Fruit fly (Drosophila melanogaster) whole organism, embryonic: ENCODE results near the gene CG42375.

Experiments
- Atf3 ChIP-seq: fragments of 200-800 bp; sonication (Bioruptor generic); optimal IDR thresholded peaks from 3 replicates; lab custom pipeline; 2016; ENCODE audit warnings: missing biosample characterization, missing genetic modification characterization
- CG10543 ChIP-seq: fragments of 200-800 bp; sonication (Bioruptor generic); optimal IDR thresholded peaks from 3 replicates; lab custom pipeline; 2017; ENCODE audit warnings: missing biosample characterization, mild to moderate bottlenecking, missing genetic modification characterization, moderate library complexity
- CG11085 ChIP-seq: fragments of 200-800 bp; sonication (Bioruptor generic); IDR thresholded peaks from 2 replicates; pipeline ENCODE4 v1.3.6; 2022; ENCODE audit warnings: missing biosample characterization, missing genetic modification characterization
- CG13624 ChIP-seq: fragments of 200-800 bp; sonication (Bioruptor generic); optimal IDR thresholded peaks from 2 replicates; lab custom pipeline; 2016; ENCODE audit warnings: missing biosample characterization, missing genetic modification characterization
- CG14050 ChIP-seq: fragments of 200-800 bp; sonication (Bioruptor generic); IDR thresholded peaks from 3 replicates; pipeline ENCODE4 v1.3.6; 2022; ENCODE audit warnings: missing biosample characterization, missing genetic modification characterization
- CG15601 ChIP-seq: fragments of 200-800 bp; sonication (Bioruptor generic); optimal IDR thresholded peaks from 3 replicates; lab custom pipeline; 2019; ENCODE audit warnings: missing biosample characterization, mild to moderate bottlenecking, missing genetic modification characterization, moderate library complexity
- CG16813 ChIP-seq: fragments of 200-800 bp; sonication (Bioruptor generic); IDR thresholded peaks from 3 replicates; pipeline ENCODE4 v1.3.6; 2022; ENCODE audit warnings: missing biosample characterization, missing genetic modification characterization; ENCODE audit not compliant: partially characterized antibody
- CG16815 ChIP-seq: fragments of 200-800 bp; sonication (Bioruptor generic); optimal IDR thresholded peaks from 3 replicates; lab custom pipeline; 2017; ENCODE audit warnings: missing biosample characterization, mild to moderate bottlenecking, missing genetic modification characterization
- CG17385 ChIP-seq: fragments of 200-800 bp; sonication (Bioruptor generic); optimal IDR thresholded peaks from 3 replicates; lab custom pipeline; 2018; ENCODE audit warnings: missing biosample characterization, mild to moderate bottlenecking, missing genetic modification characterization
- CG2116 ChIP-seq: fragments of 200-800 bp; sonication (Bioruptor generic); optimal IDR thresholded peaks from 3 replicates; lab custom pipeline; 2018; ENCODE audit warnings: missing biosample characterization, mild to moderate bottlenecking, missing genetic modification characterization
- CG34422 ChIP-seq: fragments of 200-800 bp; sonication (Bioruptor generic); IDR thresholded peaks from 3 replicates; pipeline ENCODE4 v1.3.6; 2022; ENCODE audit warnings: missing biosample characterization, missing genetic modification characterization
- CG3838 ChIP-seq: fragments of 200-800 bp; sonication (Bioruptor generic); optimal IDR thresholded peaks from 3 replicates; lab custom pipeline; 2016; ENCODE audit warnings: missing biosample characterization, missing genetic modification characterization
- CG4328 ChIP-seq: fragments of 200-800 bp; sonication (Bioruptor generic); optimal IDR thresholded peaks from 3 replicates; lab custom pipeline; 2017; ENCODE audit warnings: missing biosample characterization, missing genetic modification reagents, missing genetic modification characterization
- CG6683 ChIP-seq: fragments of 200-800 bp; sonication (Bioruptor generic); optimal IDR thresholded peaks from 2 replicates; lab custom pipeline; 2017; ENCODE audit warnings: missing biosample characterization, mild to moderate bottlenecking, missing genetic modification characterization, missing genetic modification reagents
- CG6791 ChIP-seq: fragments of 200-800 bp; sonication (Bioruptor generic); IDR thresholded peaks from 3 replicates; pipeline ENCODE4 v1.3.6; 2022; ENCODE audit warnings: missing biosample characterization, missing genetic modification characterization; ENCODE audit not compliant: partially characterized antibody
- CG8281 ChIP-seq: fragments of 200-800 bp; sonication (Bioruptor generic); optimal IDR thresholded peaks from 2 replicates; lab custom pipeline; 2018; ENCODE audit warnings: missing biosample characterization, mild to moderate bottlenecking, missing genetic modification characterization, moderate library complexity
- CG8290 ChIP-seq, 3 experiments: fragments of 200-800 bp; sonication (Bioruptor generic); optimal IDR thresholded peaks; 2 replicates each; lab custom pipeline; 2016 to 2019; ENCODE audit warnings: missing biosample characterization in 3 of 3, missing genetic modification characterization in 3 of 3, mild to moderate bottlenecking in 2 of 3, moderate library complexity in 1 of 3
- CG8765 ChIP-seq: fragments of 200-800 bp; sonication (Bioruptor generic); IDR thresholded peaks from 2 replicates; pipeline ENCODE4 v1.3.6; 2022; ENCODE audit warnings: missing biosample characterization, missing genetic modification characterization
- CG9215 ChIP-seq: fragments of 200-800 bp; sonication (Bioruptor generic); IDR thresholded peaks from 2 replicates; pipeline ENCODE4 v1.3.6; 2022; ENCODE audit warnings: missing biosample characterization, missing genetic modification characterization
- CTCF ChIP-seq: fragments of 200-800 bp; sonication (Bioruptor generic); optimal IDR thresholded peaks from 2 replicates; lab custom pipeline; 2017; ENCODE audit warnings: missing biosample characterization, mild to moderate bottlenecking, missing genetic modification characterization, moderate library complexity
- Camta ChIP-seq: fragments of 200-800 bp; sonication (Bioruptor generic); optimal IDR thresholded peaks from 2 replicates; lab custom pipeline; 2016; ENCODE audit warnings: missing biosample characterization, missing genetic modification characterization
- D19B ChIP-seq: fragments of 200-800 bp; sonication (Bioruptor generic); optimal IDR thresholded peaks from 2 replicates; lab custom pipeline; 2017; ENCODE audit warnings: missing biosample characterization, mild to moderate bottlenecking, missing genetic modification characterization
- Dbx ChIP-seq: fragments of 200-800 bp; sonication (Bioruptor generic); IDR thresholded peaks from 3 replicates; pipeline ENCODE4 v1.3.6; 2022; ENCODE audit warnings: missing biosample characterization, missing genetic modification characterization
- Doc2 ChIP-seq: fragments of 200-800 bp; sonication (Bioruptor generic); IDR thresholded peaks from 2 replicates; pipeline ENCODE4 v1.3.6; 2022; ENCODE audit warnings: missing biosample characterization, missing genetic modification characterization
- Elba2 ChIP-seq: fragments of 200-800 bp; sonication (Bioruptor generic); optimal IDR thresholded peaks from 3 replicates; lab custom pipeline; 2016; ENCODE audit warnings: missing biosample characterization, missing genetic modification characterization
- HLH3B ChIP-seq: fragments of 200-800 bp; sonication (Bioruptor generic); IDR thresholded peaks from 2 replicates; pipeline ENCODE4 v1.3.6; 2022; ENCODE audit warnings: missing biosample characterization, missing genetic modification characterization
- Hmr ChIP-seq: fragments of 200-800 bp; sonication (Bioruptor generic); optimal IDR thresholded peaks from 3 replicates; lab custom pipeline; 2017; ENCODE audit warnings: mild to moderate bottlenecking, missing biosample characterization, missing genetic modification reagents, missing genetic modification characterization
- Hr51 ChIP-seq, 2 experiments: fragments of 200-800 bp; sonication (Bioruptor generic); optimal IDR thresholded peaks; 2 replicates in 1 of 2; 3 replicates in 1 of 2; lab custom pipeline; 2016 to 2018; ENCODE audit warnings: missing biosample characterization in 2 of 2, missing genetic modification characterization in 2 of 2, mild to moderate bottlenecking in 1 of 2, moderate library complexity in 1 of 2
- Lim3 ChIP-seq: fragments of 200-800 bp; sonication (Bioruptor generic); IDR thresholded peaks from 2 replicates; pipeline ENCODE4 v1.3.6; 2022; ENCODE audit warnings: missing biosample characterization, missing genetic modification characterization
- Rfx ChIP-seq: fragments of 200-800 bp; sonication (Bioruptor generic); IDR thresholded peaks from 2 replicates; pipeline ENCODE4 v1.3.6; 2022; ENCODE audit warnings: missing biosample characterization, missing genetic modification characterization
- Six4 ChIP-seq: fragments of 200-800 bp; sonication (Bioruptor generic); optimal IDR thresholded peaks from 2 replicates; lab custom pipeline; 2016; ENCODE audit warnings: missing biosample characterization, missing genetic modification characterization
- Tbp ChIP-seq: fragments of >200 bp; optimal IDR thresholded peaks from 2 replicates; lab custom pipeline; 2018; ENCODE audit warnings: missing biosample characterization, missing genetic modification characterization
- crp ChIP-seq, 2 experiments: fragments of 200-800 bp; sonication (Bioruptor generic); optimal IDR thresholded peaks; 2 replicates in 1 of 2; 3 replicates in 1 of 2; lab custom pipeline; 2017; ENCODE audit warnings: missing biosample characterization in 2 of 2, missing genetic modification characterization in 2 of 2, mild to moderate bottlenecking in 1 of 2, moderate library complexity in 1 of 2
- gfzf ChIP-seq: fragments of 200-800 bp; sonication (Bioruptor generic); optimal IDR thresholded peaks from 2 replicates; lab custom pipeline; 2016; ENCODE audit warnings: missing biosample characterization, mild to moderate bottlenecking, missing genetic modification characterization, moderate library complexity
- ham ChIP-seq: fragments of 200-800 bp; sonication (Bioruptor generic); IDR thresholded peaks from 2 replicates; pipeline ENCODE4 v1.3.6; 2022; ENCODE audit warnings: missing biosample characterization, missing genetic modification characterization
- hth ChIP-seq: fragments of >200 bp; optimal IDR thresholded peaks from 2 replicates; lab custom pipeline; 2017; ENCODE audit warnings: inconsistent platforms
- insv ChIP-seq, 2 experiments: fragments of 200-800 bp; sonication (Bioruptor generic); optimal IDR thresholded peaks; 3 replicates each; lab custom pipeline; 2016 to 2018; ENCODE audit warnings: missing biosample characterization in 2 of 2, missing genetic modification characterization in 2 of 2
- ken ChIP-seq: fragments of 200-800 bp; sonication (Bioruptor generic); IDR thresholded peaks from 3 replicates; pipeline ENCODE4 v1.3.6; 2022; ENCODE audit warnings: missing biosample characterization, missing genetic modification characterization
- lola ChIP-seq, 3 experiments: fragments of >200 bp in 2 of 3; fragments of 200-800 bp in 1 of 3; sonication (Bioruptor generic) in 1 of 3; optimal IDR thresholded peaks; 2 replicates each; lab custom pipeline; 2017 to 2019; ENCODE audit warnings: missing biosample characterization in 3 of 3, missing genetic modification characterization in 3 of 3, mild to moderate bottlenecking in 1 of 3, moderate library complexity in 1 of 3
- nerfin-1 ChIP-seq: fragments of 200-800 bp; sonication (Bioruptor generic); optimal IDR thresholded peaks from 3 replicates; lab custom pipeline; 2019; ENCODE audit warnings: missing biosample characterization, mild to moderate bottlenecking, missing genetic modification characterization, moderate library complexity
- scrt ChIP-seq: fragments of 200-800 bp; sonication (Bioruptor generic); optimal IDR thresholded peaks from 2 replicates; lab custom pipeline; 2018; ENCODE audit warnings: missing biosample characterization, mild to moderate bottlenecking, missing genetic modification characterization, moderate library complexity
- sd ChIP-seq: fragments of 200-800 bp; sonication (Bioruptor generic); optimal IDR thresholded peaks from 3 replicates; lab custom pipeline; 2018; ENCODE audit warnings: missing biosample characterization, mild to moderate bottlenecking, missing genetic modification characterization, moderate library complexity
- tin ChIP-seq: fragments of 200-800 bp; sonication (Bioruptor generic); optimal IDR thresholded peaks from 3 replicates; lab custom pipeline; 2016; ENCODE audit warnings: missing biosample characterization, missing genetic modification characterization
- tio ChIP-seq: fragments of 200-800 bp; sonication (Bioruptor generic); optimal IDR thresholded peaks from 2 replicates; lab custom pipeline; 2017; ENCODE audit warnings: missing biosample characterization, missing genetic modification characterization, inconsistent platforms
- trem ChIP-seq: fragments of 200-800 bp; optimal IDR thresholded peaks from 3 replicates; lab custom pipeline; 2019; ENCODE audit warnings: missing biosample characterization, mild to moderate bottlenecking, missing genetic modification characterization, moderate library complexity
- ttk ChIP-seq: fragments of 200-800 bp; sonication (Bioruptor generic); IDR thresholded peaks from 2 replicates; pipeline ENCODE4 v2.1.2; 2022; ENCODE audit warnings: missing biosample characterization, missing genetic modification characterization
- tx ChIP-seq: fragments of 200-800 bp; sonication (Bioruptor generic); optimal IDR thresholded peaks from 2 replicates; lab custom pipeline; 2016; ENCODE audit warnings: missing biosample characterization, missing genetic modification characterization
- vvl ChIP-seq: fragments of 200-800 bp; sonication (Bioruptor generic); IDR thresholded peaks from 2 replicates; pipeline ENCODE4 v1.3.6; 2022; ENCODE audit warnings: missing biosample characterization, missing genetic modification characterization
- wdn ChIP-seq: fragments of 200-800 bp; sonication (Bioruptor generic); IDR thresholded peaks from 2 replicates; pipeline ENCODE4 v1.3.6; 2022; ENCODE audit warnings: missing biosample characterization, missing genetic modification characterization

Gene CG42375

DNA sequence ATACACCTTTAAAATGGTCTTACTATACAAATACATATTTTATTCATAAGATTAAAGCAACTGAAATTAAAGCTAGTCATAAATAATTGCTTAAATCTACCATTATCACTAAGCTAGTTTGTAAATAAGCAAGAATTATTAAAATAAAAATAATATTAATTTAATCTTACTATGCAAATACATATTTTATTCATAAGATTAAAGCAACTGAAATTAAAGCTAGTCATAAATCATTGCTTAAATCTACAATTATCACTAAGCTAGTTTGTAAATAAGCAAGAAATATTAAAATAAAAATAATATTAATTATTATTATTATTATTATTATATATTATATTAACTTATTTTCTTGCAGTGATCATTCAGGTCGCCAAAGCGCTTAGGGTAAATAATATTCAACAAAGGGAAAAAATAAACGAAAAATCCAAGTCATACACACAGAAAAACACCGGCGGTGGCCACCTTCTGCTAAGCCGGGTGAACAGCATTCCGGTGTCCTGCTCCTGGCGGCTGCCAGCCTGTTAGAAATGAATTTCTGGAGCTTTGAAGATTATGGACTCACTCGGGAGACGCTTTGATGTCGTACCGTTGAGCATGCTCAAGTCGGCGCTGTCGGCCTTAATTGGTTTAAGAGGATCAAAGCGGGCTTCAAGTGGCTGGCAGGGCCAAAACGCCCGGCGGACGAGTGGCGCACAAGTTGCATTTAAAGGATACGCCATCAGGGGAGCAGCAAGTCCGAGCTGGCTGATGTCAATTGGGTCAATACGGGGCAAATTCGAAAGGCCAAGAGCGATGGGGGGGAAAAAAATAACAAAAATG is 24.7 kb downstream of the CG42375 start (continued):
- TF ChIP-seq crp (GFP tag; optimal IDR thresholded peaks at IDR 0.05; lab: Kevin White, UChicago) (no peak), gfzf (GFP tag; lab: Kevin White, UChicago) (no peak), lola (GFP tag; optimal IDR thresholded peaks at IDR 0.05; lab: Kevin White, UChicago) (peak in 1 of 3 experiments; percentile 11), insv (GFP tag; optimal IDR thresholded peaks at IDR 0.05; lab: Kevin White, UChicago) (no peak), CG6791 (GFP tag; lab: Robert Waterston, UW) (no peak), Lim3 (GFP tag; lab: Robert Waterston, UW) (no peak), trem (tag; lab: Kevin White, UChicago) (no peak), tio (GFP tag; lab: Kevin White, UChicago) (peak; percentile 11), tin (GFP tag; lab: Kevin White, UChicago) (peak; percentile 4), CG16815 (GFP tag; lab: Kevin White, UChicago) (no peak), CG2116 (GFP tag; lab: Kevin White, UChicago) (no peak), CTCF (GFP tag; lab: Kevin White, UChicago) (no peak), Hr51 (GFP tag; optimal IDR thresholded peaks at IDR 0.05; lab: Kevin White, UChicago) (peak in 1 of 2 experiments; percentile 39), CG11085 (GFP tag; lab: Robert Waterston, UW) (no peak), CG8281 (tag; lab: Kevin White, UChicago) (no peak), vvl (GFP tag; lab: Robert Waterston, UW) (no peak; the same call in 1 of the 2 replicates), CG8290 (GFP tag; optimal IDR thresholded peaks at IDR 0.05; lab: Kevin White, UChicago) (no peak), CG8290 (tag; optimal IDR thresholded peaks at IDR 0.05; lab: Kevin White, UChicago) (no peak), Atf3 (GFP tag; lab: Kevin White, UChicago) (no peak), sd (peak; percentile 100), wdn (GFP tag; lab: Robert Waterston, UW) (no peak), CG13624 (GFP tag; lab: Kevin White, UChicago) (no peak), ken (no peak), CG34422 (peak; percentile 19; the same call in 1 of the 3 replicates), CG15601 (tag; lab: Kevin White, UChicago) (peak; percentile 9), Camta (no peak), Doc2 (no peak), CG14050 (no peak), Tbp (GFP tag; lab: Kevin White, UChicago) (no peak), ham (no peak), CG3838 (GFP tag; lab: Kevin White, UChicago) (no peak), Six4 (GFP tag; lab: Kevin White, UChicago) (no peak), CG4328 (GFP tag; lab: Kevin White, UChicago) (no peak), CG8765 (GFP tag; lab: Robert Waterston, UW) (no peak), tx (GFP tag; lab: Kevin White, UChicago) (no peak), CG9215 (GFP tag; lab: Robert Waterston, UW) (peak; percentile 25; the same call in 1 of the 2 replicates), Dbx (GFP tag; lab: Robert Waterston, UW) (no peak), CG6683 (GFP tag; lab: Kevin White, UChicago) (no peak)

DNA sequence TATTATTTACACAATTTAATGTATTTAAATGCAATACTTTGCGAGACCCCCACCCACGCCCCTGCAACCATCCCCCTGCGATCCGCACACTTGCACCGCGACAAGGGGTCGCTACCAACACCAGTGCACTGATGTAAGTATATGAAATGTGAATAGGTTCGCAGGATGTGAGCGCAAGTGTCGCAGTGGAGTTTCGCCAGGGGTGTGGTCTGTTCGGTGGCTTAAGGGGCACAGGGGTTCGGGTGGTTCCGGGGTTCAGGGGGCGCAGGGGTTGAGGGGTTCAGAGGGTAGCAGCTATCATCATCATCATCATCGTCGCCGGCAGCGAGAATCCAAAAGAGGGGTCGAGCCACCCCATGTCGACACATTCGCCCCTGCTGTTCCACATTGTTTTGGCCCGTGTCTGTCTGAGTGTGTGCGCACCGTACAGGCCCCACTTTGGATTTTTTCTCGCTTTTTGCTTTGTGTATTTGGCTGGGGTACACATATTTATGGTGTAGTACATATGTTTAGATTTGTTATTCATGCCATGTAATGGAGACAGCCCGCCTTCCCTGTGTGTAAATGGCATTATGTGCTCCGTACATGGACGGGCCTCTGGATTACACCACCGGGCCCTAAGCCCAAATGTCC is 25.7 kb downstream of the CG42375 start:
- peak; percentile 19 for TF ChIP-seq scrt (GFP tag; lab: Kevin White, UChicago)
- no peak for TF ChIP-seq Elba2 (GFP tag; lab: Kevin White, UChicago)
- TF ChIP-seq ttk (GFP tag; lab: Robert Waterston, UW) = peak; percentile 6; the same call in 1 of the 2 replicates
- TF ChIP-seq D19B (GFP tag; lab: Kevin White, UChicago) = peak; percentile 75
- TF ChIP-seq CG17385 (GFP tag; lab: Kevin White, UChicago) = no peak
- TF ChIP-seq CG10543 (GFP tag; lab: Kevin White, UChicago) = peak; percentile 50
- 0 out of 3 replicates have a peak, but pooled peaks have one; percentile 23 for TF ChIP-seq CG16813 (GFP tag; lab: Robert Waterston, UW)
- TF ChIP-seq hth = no peak
- TF ChIP-seq Hmr (GFP tag; lab: Kevin White, UChicago) = no peak
- TF ChIP-seq Rfx (GFP tag; lab: Robert Waterston, UW) = no peak
- peak; percentile 48 for TF ChIP-seq nerfin-1 (tag; lab: Kevin White, UChicago)
- TF ChIP-seq HLH3B = no peak
